Worm (Caenorhabditis elegans) whole organism, young adult: Measurements from ENCODE around the gene F17E9.16.

ENCODE experiments used
- B0019.2 ChIP-seq: fragments of 200-800 bp; sonication (Bioruptor generic); conservative IDR thresholded peaks from 2 replicates; pipeline ENCODE4 v1.3.6; 2022; ENCODE audit warnings: missing genetic modification reagents, missing genetic modification characterization, missing compliant biosample characterization
- B0261.1 ChIP-seq: sonication (generic microtip); optimal IDR thresholded peaks from 2 replicates; lab custom pipeline; 2016; ENCODE audit warnings: mild to moderate bottlenecking, missing genetic modification characterization, moderate library complexity, missing compliant biosample characterization
- D2030.7 ChIP-seq: fragments of 200-800 bp; sonication (Bioruptor generic); IDR thresholded peaks from 2 replicates; pipeline ENCODE4 v1.3.6; 2022; ENCODE audit warnings: missing genetic modification reagents, missing genetic modification characterization, missing compliant biosample characterization
- F22D6.2 ChIP-seq: sonication (generic microtip); optimal IDR thresholded peaks from 2 replicates; lab custom pipeline; 2016; ENCODE audit warnings: mild to moderate bottlenecking, missing genetic modification characterization, missing compliant biosample characterization
- F55B11.4 ChIP-seq: sonication (generic microtip); optimal IDR thresholded peaks from 2 replicates; lab custom pipeline; 2016; ENCODE audit warnings: missing compliant biosample characterization, missing genetic modification characterization, borderline replicate concordance; ENCODE audit not compliant: insufficient read depth
- F57A8.1 ChIP-seq: fragments of 200-800 bp; sonication (Bioruptor generic); optimal IDR thresholded peaks from 2 replicates; lab custom pipeline; 2018; ENCODE audit warnings: mild to moderate bottlenecking, missing genetic modification characterization, moderate library complexity, missing compliant biosample characterization
- K11D2.4 ChIP-seq: fragments of 200-800 bp; sonication (Bioruptor generic); IDR thresholded peaks from 2 replicates; pipeline ENCODE4 v1.3.6; 2022; ENCODE audit warnings: missing genetic modification reagents, missing genetic modification characterization, missing compliant biosample characterization
- K12H6.12 ChIP-seq: fragments of 200-800 bp; sonication (Bioruptor generic); optimal IDR thresholded peaks from 2 replicates; lab custom pipeline; 2018; ENCODE audit warnings: mild to moderate bottlenecking, missing genetic modification characterization, missing compliant biosample characterization
- Y79H2A.3 ChIP-seq: fragments of 200-800 bp; sonication (Bioruptor generic); conservative IDR thresholded peaks from 2 replicates; pipeline ENCODE4 v1.3.6; 2022; ENCODE audit warnings: missing genetic modification reagents, missing genetic modification characterization, missing compliant biosample characterization
- akir-1 ChIP-seq: fragments of 200-800 bp; sonication (Bioruptor generic); optimal IDR thresholded peaks from 2 replicates; lab custom pipeline; 2018; ENCODE audit warnings: mild to moderate bottlenecking, missing genetic modification characterization, moderate library complexity, missing compliant biosample characterization
- ama-1 ChIP-seq, 3 experiments: fragments of 150-350 bp in 1 of 3; sonication (generic microtip) in 2 of 3; optimal IDR thresholded peaks; 2 replicates each; lab custom pipeline; 2014 to 2018; ENCODE audit warnings: missing biosample characterization in 2 of 3, missing genetic modification characterization in 2 of 3, missing genetic modification reagents in 2 of 3
- attf-6 ChIP-seq: fragments of 200-800 bp; sonication (Bioruptor generic); IDR thresholded peaks from 2 replicates; pipeline ENCODE4 v1.3.6; 2022; ENCODE audit warnings: missing genetic modification reagents, missing genetic modification characterization, missing compliant biosample characterization
- bed-1 ChIP-seq: fragments of 200-800 bp; sonication (Bioruptor generic); IDR thresholded peaks from 2 replicates; pipeline ENCODE4 v1.3.6; 2022; ENCODE audit warnings: missing genetic modification reagents, missing genetic modification characterization, missing compliant biosample characterization
- ccch-3 ChIP-seq: fragments of 200-800 bp; sonication (Bioruptor generic); optimal IDR thresholded peaks from 2 replicates; lab custom pipeline; 2018; ENCODE audit warnings: mild to moderate bottlenecking, missing genetic modification characterization, missing compliant biosample characterization
- cebp-1 ChIP-seq, 2 experiments: fragments of 200-800 bp in 1 of 2; sonication (Bioruptor generic) in 1 of 2; sonication (generic microtip) in 1 of 2; IDR thresholded peaks in 1 of 2; optimal IDR thresholded peaks in 1 of 2; 2 replicates each; pipeline versions ENCODE4 v1.3.6 to Lab custom; 2017 to 2022; ENCODE audit warnings: missing compliant biosample characterization in 2 of 2, missing genetic modification characterization in 2 of 2, mild to moderate bottlenecking in 1 of 2, missing genetic modification reagents in 1 of 2, moderate library complexity in 1 of 2
- ceh-27 ChIP-seq: fragments of 200-800 bp; sonication (Bioruptor generic); optimal IDR thresholded peaks from 2 replicates; lab custom pipeline; 2018; ENCODE audit warnings: mild to moderate bottlenecking, missing genetic modification characterization, moderate library complexity, missing compliant biosample characterization
- ceh-91 ChIP-seq: fragments of 200-800 bp; sonication (Bioruptor generic); IDR thresholded peaks from 2 replicates; pipeline ENCODE4 v1.3.6; 2022; ENCODE audit warnings: missing genetic modification reagents, missing genetic modification characterization, missing compliant biosample characterization
- chd-7 ChIP-seq: sonication (generic microtip); optimal IDR thresholded peaks from 2 replicates; lab custom pipeline; 2016; ENCODE audit warnings: mild to moderate bottlenecking, missing genetic modification characterization, moderate library complexity, missing compliant biosample characterization
- dpff-1 ChIP-seq: sonication (generic microtip); optimal IDR thresholded peaks from 2 replicates; lab custom pipeline; 2017; ENCODE audit warnings: mild to moderate bottlenecking, missing genetic modification characterization, missing compliant biosample characterization
- efl-1 ChIP-seq: fragments of 150-350 bp; optimal IDR thresholded peaks from 2 replicates; lab custom pipeline; 2014; ENCODE audit warnings: missing biosample characterization, missing genetic modification reagents, missing genetic modification characterization
- egl-44 ChIP-seq: fragments of 200-800 bp; sonication (Bioruptor generic); IDR thresholded peaks from 2 replicates; pipeline ENCODE4 v1.3.6; 2022; ENCODE audit warnings: missing genetic modification reagents, missing genetic modification characterization, missing compliant biosample characterization
- egrh-3 ChIP-seq: fragments of 200-800 bp; sonication (Bioruptor generic); IDR thresholded peaks from 2 replicates; pipeline ENCODE4 v1.3.6; 2022; ENCODE audit warnings: missing genetic modification reagents, missing genetic modification characterization, missing compliant biosample characterization
- gei-17 ChIP-seq: fragments of 200-800 bp; sonication (Bioruptor generic); optimal IDR thresholded peaks from 2 replicates; lab custom pipeline; 2018; ENCODE audit warnings: mild to moderate bottlenecking, missing genetic modification characterization, missing compliant biosample characterization
- hmg-20 ChIP-seq: fragments of 200-800 bp; sonication (Bioruptor generic); IDR thresholded peaks from 2 replicates; pipeline ENCODE4 v1.3.6; 2022; ENCODE audit warnings: missing genetic modification reagents, missing genetic modification characterization, missing compliant biosample characterization
- lir-1 ChIP-seq: fragments of 200-800 bp; sonication (Bioruptor generic); conservative IDR thresholded peaks from 2 replicates; pipeline ENCODE4 v1.3.6; 2022; ENCODE audit warnings: missing genetic modification reagents, missing genetic modification characterization, missing compliant biosample characterization
- lsl-1 ChIP-seq: fragments of 200-800 bp; sonication (Bioruptor generic); optimal IDR thresholded peaks from 2 replicates; lab custom pipeline; 2018; ENCODE audit warnings: mild to moderate bottlenecking, missing genetic modification characterization, moderate library complexity, missing compliant biosample characterization
- lsy-27 ChIP-seq: sonication (generic microtip); optimal IDR thresholded peaks from 2 replicates; lab custom pipeline; 2017; ENCODE audit warnings: missing genetic modification characterization, mild to moderate bottlenecking, missing compliant biosample characterization, antibody characterized with exemption, missing genotype, borderline replicate concordance; ENCODE audit not compliant: insufficient read depth
- mcd-1 ChIP-seq: fragments of 200-800 bp; sonication (Bioruptor generic); IDR thresholded peaks from 2 replicates; pipeline ENCODE4 v1.3.6; 2022; ENCODE audit warnings: missing genetic modification reagents, missing genetic modification characterization, missing compliant biosample characterization
- mel-28 ChIP-seq: sonication (generic microtip); optimal IDR thresholded peaks from 2 replicates; lab custom pipeline; 2016; ENCODE audit warnings: borderline replicate concordance, mild to moderate bottlenecking, missing genetic modification characterization, missing compliant biosample characterization
- mes-4 ChIP-seq: sonication (generic microtip); optimal IDR thresholded peaks from 2 replicates; lab custom pipeline; 2016; ENCODE audit warnings: missing genotype, missing genetic modification characterization, missing compliant biosample characterization
- mxl-1 ChIP-seq: sonication (generic microtip); optimal IDR thresholded peaks from 2 replicates; lab custom pipeline; 2016; ENCODE audit warnings: missing genetic modification characterization, missing compliant biosample characterization
- nfya-1 ChIP-seq: sonication (generic microtip); optimal IDR thresholded peaks from 2 replicates; lab custom pipeline; 2017; ENCODE audit warnings: antibody characterized with exemption, missing compliant biosample characterization, missing genetic modification characterization, borderline replicate concordance; ENCODE audit not compliant: insufficient read depth
- nfyb-1 ChIP-seq: fragments of 200-800 bp; sonication (Bioruptor generic); IDR thresholded peaks from 2 replicates; pipeline ENCODE4 v1.3.6; 2022; ENCODE audit warnings: missing genetic modification reagents, missing genetic modification characterization, missing compliant biosample characterization
- nhr-120 ChIP-seq: fragments of 200-800 bp; sonication (Bioruptor generic); IDR thresholded peaks from 2 replicates; pipeline ENCODE4 v1.3.6; 2022; ENCODE audit warnings: missing genetic modification characterization, missing compliant biosample characterization
- nhr-27 ChIP-seq: fragments of 200-800 bp; sonication (Bioruptor generic); optimal IDR thresholded peaks from 2 replicates; lab custom pipeline; 2018; ENCODE audit warnings: mild to moderate bottlenecking, missing genetic modification characterization, moderate library complexity, missing compliant biosample characterization
- nhr-80 ChIP-seq: sonication (generic microtip); optimal IDR thresholded peaks from 2 replicates; lab custom pipeline; 2016; ENCODE audit warnings: missing genetic modification characterization, missing compliant biosample characterization
- rcor-1 ChIP-seq: fragments of 200-800 bp; sonication (Bioruptor generic); IDR thresholded peaks from 2 replicates; pipeline ENCODE4 v1.3.6; 2022; ENCODE audit warnings: missing genetic modification reagents, missing genetic modification characterization, missing compliant biosample characterization
- sea-2 ChIP-seq: fragments of 200-800 bp; sonication (Bioruptor generic); IDR thresholded peaks from 2 replicates; pipeline ENCODE4 v1.3.6; 2022; ENCODE audit warnings: missing genetic modification characterization, missing compliant biosample characterization
- snpc-1.1 ChIP-seq: sonication (generic microtip); optimal IDR thresholded peaks from 2 replicates; lab custom pipeline; 2017; ENCODE audit warnings: missing genetic modification characterization, mild to moderate bottlenecking, missing compliant biosample characterization, antibody characterized with exemption, moderate library complexity, missing genotype, missing genetic modification reagents; ENCODE audit not compliant: insufficient read depth
- sptf-2 ChIP-seq: fragments of 200-800 bp; sonication (Bioruptor generic); optimal IDR thresholded peaks from 2 replicates; lab custom pipeline; 2018; ENCODE audit warnings: mild to moderate bottlenecking, missing genetic modification characterization, missing compliant biosample characterization
- tbx-9 ChIP-seq: sonication (generic microtip); optimal IDR thresholded peaks from 2 replicates; lab custom pipeline; 2016; ENCODE audit warnings: borderline replicate concordance, missing genetic modification characterization, inconsistent platforms, missing compliant biosample characterization
- zfh-2 ChIP-seq: fragments of 200-800 bp; sonication (Bioruptor generic); conservative IDR thresholded peaks from 2 replicates; pipeline ENCODE4 v1.3.6; 2022; ENCODE audit warnings: missing genetic modification reagents, missing genetic modification characterization, missing compliant biosample characterization
- ztf-28 ChIP-seq: fragments of 200-800 bp; sonication (Bioruptor generic); IDR thresholded peaks from 2 replicates; pipeline ENCODE4 v1.3.6; 2022; ENCODE audit warnings: missing genetic modification reagents, missing genetic modification characterization, missing compliant biosample characterization

F17E9.16 gene

ce11 chrIV:8375381-8375780 is 23.2 kb downstream of the F17E9.16 start (continued):
- TF ChIP-seq ceh-91 (GFP tag; lab: Robert Waterston, UW), result no peak
- no peak for TF ChIP-seq dpff-1 (tag; lab: Kevin White, UChicago)
- TF ChIP-seq mxl-1 (tag; lab: Kevin White, UChicago), result peak; percentile 76
- peak; percentile 44 for TF ChIP-seq lsl-1 (GFP tag; lab: Kevin White, UChicago)
- peak; percentile 21 for TF ChIP-seq nhr-27
- no peak for TF ChIP-seq nfya-1 (tag; lab: Kevin White, UChicago)
- peak; percentile 50 for TF ChIP-seq ccch-3 (GFP tag; lab: Kevin White, UChicago)
- no peak for TF ChIP-seq tbx-9
- no peak for TF ChIP-seq F57A8.1 (GFP tag; lab: Kevin White, UChicago)
- TF ChIP-seq snpc-1.1 (tag; lab: Kevin White, UChicago), result peak; percentile 46
- no peak for TF ChIP-seq zfh-2
- peak; percentile 60 for TF ChIP-seq nhr-80 (tag; lab: Kevin White, UChicago)
- TF ChIP-seq egrh-3 (GFP tag; lab: Robert Waterston, UW), result no peak
- peak; percentile 67; the same call in 1 of the 2 replicates for TF ChIP-seq egl-44
- no peak; the same call in 1 of the 2 replicates for TF ChIP-seq B0019.2 (GFP tag; lab: Robert Waterston, UW)
- TF ChIP-seq hmg-20 (GFP tag; lab: Robert Waterston, UW), result 0 out of 2 replicates have a peak, but pooled peaks have one; percentile 37
- peak; percentile 83 for TF ChIP-seq nfyb-1
- peak; percentile 71 for TF ChIP-seq lsy-27 (tag; lab: Kevin White, UChicago)

ce11 chrIV:8376923-8377322 is 24.8 kb downstream of the F17E9.16 start:
- no peak for TF ChIP-seq akir-1 (GFP tag; lab: Kevin White, UChicago)
- TF ChIP-seq cebp-1 (GFP tag; IDR thresholded peaks at IDR 0.05; lab: Robert Waterston, UW), result no peak; the same call in 1 of the 2 replicates
- TF ChIP-seq cebp-1 (tag; optimal IDR thresholded peaks at IDR 0.05; lab: Kevin White, UChicago), result peak; percentile 68
- TF ChIP-seq nhr-27, result no peak
- peak; percentile 26 for TF ChIP-seq nhr-80 (tag; lab: Kevin White, UChicago)
- no peak for TF ChIP-seq bed-1 (GFP tag; lab: Robert Waterston, UW)
- TF ChIP-seq sea-2 (GFP tag; lab: Robert Waterston, UW), result no peak
- TF ChIP-seq mel-28 (tag; lab: Kevin White, UChicago), result no peak
- TF ChIP-seq K12H6.12, result no peak
- TF ChIP-seq D2030.7 (GFP tag; lab: Robert Waterston, UW), result no peak
- no peak for TF ChIP-seq rcor-1
- TF ChIP-seq mes-4 (tag; lab: Kevin White, UChicago), result no peak
- no peak for TF ChIP-seq mcd-1 (GFP tag; lab: Robert Waterston, UW)
- no peak for TF ChIP-seq ama-1 (optimal IDR thresholded peaks at IDR 0.05; lab: Kevin White, UChicago)
- no peak for TF ChIP-seq ama-1 (GFP tag; optimal IDR thresholded peaks at IDR 0.05; lab: Kevin White, UChicago)

- TF ChIP-seq cebp-1 (GFP tag; IDR thresholded peaks at IDR 0.05; lab: Robert Waterston, UW) (0 out of 2 replicates have a peak, but pooled peaks have one; percentile 19), cebp-1 (tag; optimal IDR thresholded peaks at IDR 0.05; lab: Kevin White, UChicago) (peak; percentile 76), nhr-120 (GFP tag; lab: Robert Waterston, UW) (0 out of 2 replicates have a peak, but pooled peaks have one; percentile 55), Y79H2A.3 (peak; percentile 77), hmg-20 (GFP tag; lab: Robert Waterston, UW) (0 out of 2 replicates have a peak, but pooled peaks have one; percentile 2), sptf-2 (GFP tag; lab: Kevin White, UChicago) (no peak), attf-6 (peak; percentile 89), mes-4 (tag; lab: Kevin White, UChicago) (peak; percentile 29), ztf-28 (GFP tag; lab: Robert Waterston, UW) (no peak), lir-1 (GFP tag; lab: Robert Waterston, UW) (no peak), nfyb-1 (peak; percentile 82), chd-7 (tag; lab: Kevin White, UChicago) (peak; percentile 83), gei-17 (GFP tag; lab: Kevin White, UChicago) (peak; percentile 53), K11D2.4 (GFP tag; lab: Robert Waterston, UW) (0 out of 2 replicates have a peak, but pooled peaks have one; percentile 22), F55B11.4 (tag; lab: Kevin White, UChicago) (no peak), ceh-27 (GFP tag; lab: Kevin White, UChicago) (no peak), B0261.1 (tag; lab: Kevin White, UChicago) (peak; percentile 35), F22D6.2 (tag; lab: Kevin White, UChicago) (no peak), efl-1 (GFP tag; lab: Kevin White, UChicago) (no peak), mcd-1 (GFP tag; lab: Robert Waterston, UW) (peak; percentile 54; the same call in 1 of the 2 replicates), D2030.7 (GFP tag; lab: Robert Waterston, UW) (peak; percentile 15; the same call in 1 of the 2 replicates), sea-2 (GFP tag; lab: Robert Waterston, UW) (no peak)
Observed at ce11 chrIV:8377501-8377900, 25.4 kb downstream of the F17E9.16 start, which contains the start of gene D2096.7. TSS of gene D2096.7 (minus strand) at chrIV:8377630.
